Fruit fly (Drosophila melanogaster): ENCODE data around the gene CG33986.

DNA sequence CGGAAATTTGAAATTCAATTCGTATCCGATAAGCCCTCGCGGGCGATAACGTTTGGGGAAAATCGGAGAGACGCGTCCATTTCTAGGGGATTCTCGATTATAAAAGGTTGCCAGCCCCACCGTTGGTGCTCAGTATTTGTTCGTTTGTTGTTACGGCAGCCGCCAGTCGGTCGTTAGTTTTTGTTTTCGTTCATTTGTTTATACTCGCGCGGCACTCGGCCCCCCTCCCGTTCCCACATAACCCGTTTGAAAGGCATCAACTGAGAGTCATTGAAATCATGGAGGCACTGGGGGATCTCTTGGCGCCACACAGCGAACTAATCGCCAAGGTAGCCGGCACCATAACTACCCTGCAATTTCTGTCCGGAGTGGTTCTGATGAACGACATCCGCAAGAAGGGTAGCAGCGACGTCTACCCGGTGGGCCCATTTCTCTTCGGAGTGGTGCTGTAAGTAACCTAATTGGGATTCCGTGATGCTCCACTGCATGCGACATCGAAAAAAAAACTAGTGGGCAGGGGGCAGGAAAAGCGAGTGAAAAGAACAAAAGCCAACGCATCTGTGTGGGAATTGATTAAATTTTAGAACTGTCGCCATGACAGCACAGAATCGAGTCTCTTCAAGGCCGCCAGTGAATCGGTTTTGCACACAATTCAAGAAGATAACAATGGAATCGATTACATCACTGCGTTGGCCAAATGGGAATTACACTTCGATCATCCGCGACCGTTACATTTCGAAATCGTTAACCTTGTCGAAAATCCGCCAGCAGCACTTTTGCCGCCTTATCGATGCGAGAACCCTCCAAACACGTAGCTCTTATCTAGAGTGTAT is 24.0 kb downstream of the CG33986 start, which contains the start of gene CG7272:
- no peak for TF ChIP-seq Myc (optimal IDR thresholded peaks at IDR 0.05)
- no peak for TF ChIP-seq Sin3A (optimal IDR thresholded peaks at IDR 0.05)
- TF ChIP-seq h (optimal IDR thresholded peaks at IDR 0.05): no peak
- TF ChIP-seq psq (optimal IDR thresholded peaks at IDR 0.05): no peak
- TF ChIP-seq ttk (optimal IDR thresholded peaks at IDR 0.05): no peak
